Worm (Caenorhabditis elegans): Measurements from ENCODE around the gene ref-1.

- TF ChIP-seq nhr-237 (tag; optimal IDR thresholded peaks at IDR 0.05) = no peak
- no peak for TF ChIP-seq zag-1 (tag; optimal IDR thresholded peaks at IDR 0.05)
- no peak for TF ChIP-seq nhr-12 (tag; optimal IDR thresholded peaks at IDR 0.05)
- no peak for TF ChIP-seq elt-1 (tag; optimal IDR thresholded peaks at IDR 0.05)
Observed at ce11 chrII:10221627-10222026, 3.4 kb downstream of the ref-1 start.

All from whole organism, L2 larva.